Worm (Caenorhabditis elegans): Measurements from ENCODE around the gene sfa-1.

DNA sequence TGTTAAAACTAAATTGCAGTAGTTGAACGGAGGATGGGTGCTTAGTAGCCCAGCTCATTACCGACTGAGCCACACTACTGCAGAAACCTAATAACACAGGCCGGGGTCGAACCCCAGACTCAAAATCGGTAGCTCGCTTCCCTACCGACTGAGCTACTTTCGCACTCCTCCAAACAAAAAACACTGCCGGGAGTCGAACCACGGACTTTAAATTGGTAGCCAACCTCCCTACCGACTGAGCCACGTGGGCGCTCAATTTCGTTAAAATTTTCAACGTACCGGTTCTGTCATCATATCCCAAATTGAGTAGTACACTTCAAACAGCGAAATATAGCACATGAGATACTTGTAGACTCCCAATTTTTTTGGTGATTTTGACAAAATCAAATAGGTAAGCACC is 39.6 kb upstream of the sfa-1 start:
- TF ChIP-seq flt-1 (GFP tag; IDR thresholded peaks at IDR 0.05) (no peak), T22C8.4 (GFP tag; IDR thresholded peaks at IDR 0.05) (no peak), tab-1 (GFP tag; IDR thresholded peaks at IDR 0.05) (no peak), ztf-29 (GFP tag; IDR thresholded peaks at IDR 0.05) (no peak), klf-2 (GFP tag; conservative IDR thresholded peaks at IDR 0.05) (no peak), ztf-23 (GFP tag; IDR thresholded peaks at IDR 0.05) (no peak), cog-1 (tag; optimal IDR thresholded peaks at IDR 0.05) (no peak), ref-1 (GFP tag; conservative IDR thresholded peaks at IDR 0.05) (no peak), med-1 (GFP tag; optimal IDR thresholded peaks at IDR 0.05; ENCODE audit: insufficient read depth) (no peak)
